Worm (Caenorhabditis elegans): ENCODE results near the gene fbxb-55.

Gene fbxb-55

DNA sequence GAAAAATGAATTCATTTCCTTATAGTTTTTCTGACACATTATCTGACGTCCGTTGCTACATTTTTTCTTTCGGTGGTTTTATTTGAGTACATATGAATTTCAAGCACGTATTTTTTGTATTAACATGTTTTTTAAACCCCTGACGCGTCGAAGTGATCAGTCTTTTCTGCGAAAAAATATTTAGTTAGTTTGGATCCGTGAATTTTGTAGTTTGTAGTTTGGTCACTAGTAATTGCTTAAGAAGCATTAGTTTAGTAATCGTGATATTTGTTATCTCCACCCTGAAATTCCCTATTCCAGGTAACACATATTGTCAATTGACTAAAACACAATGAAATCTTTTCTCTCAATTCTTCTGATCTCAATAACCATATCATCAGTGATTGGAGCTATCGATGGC, 40.2 kb downstream of the fbxb-55 start, which contains the start of gene C35B1.7:
Gene C35B1.7, plus strand, starts transcription at position 301 of the 400 bp plus-strand sequence.
- TF ChIP-seq T22C8.4 (GFP tag; IDR thresholded peaks at IDR 0.05) = no peak
- no peak for TF ChIP-seq ztf-29 (GFP tag; IDR thresholded peaks at IDR 0.05)
- TF ChIP-seq med-1 (GFP tag; optimal IDR thresholded peaks at IDR 0.05; ENCODE audit: insufficient read depth) = no peak
- TF ChIP-seq ztf-23 (GFP tag; IDR thresholded peaks at IDR 0.05) = no peak
- no peak for TF ChIP-seq cog-1 (tag; optimal IDR thresholded peaks at IDR 0.05)
- TF ChIP-seq flt-1 (GFP tag; IDR thresholded peaks at IDR 0.05) = no peak

DNA sequence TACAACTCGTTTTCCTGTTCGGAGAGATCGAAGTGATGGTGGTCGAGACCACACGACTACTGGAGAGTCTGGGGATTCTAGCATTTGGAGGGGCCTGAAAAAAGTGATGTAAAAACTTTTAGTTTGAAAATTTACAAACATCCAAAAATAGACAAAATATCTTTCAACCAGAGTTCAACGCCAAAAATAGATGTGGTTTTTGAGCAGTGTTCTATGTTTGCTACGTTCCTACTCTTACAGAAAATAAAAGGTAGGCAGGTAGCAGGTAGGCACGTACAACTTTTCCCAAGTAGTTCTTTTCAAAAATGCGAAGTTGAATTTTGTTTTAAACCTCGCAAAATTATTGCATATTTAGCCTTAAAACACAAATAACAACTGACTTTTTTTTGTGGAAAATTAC, 43.8 kb downstream of the fbxb-55 start, which contains the start of gene F49F1.14:
Gene F49F1.14, minus strand, starts transcription at position 101 of the 400 bp plus-strand sequence.
- no peak for TF ChIP-seq cog-1 (tag; optimal IDR thresholded peaks at IDR 0.05)
- no peak for TF ChIP-seq klf-2 (GFP tag; conservative IDR thresholded peaks at IDR 0.05)
- no peak for TF ChIP-seq tab-1 (GFP tag; IDR thresholded peaks at IDR 0.05)
- TF ChIP-seq ref-1 (GFP tag; conservative IDR thresholded peaks at IDR 0.05) = no peak
- no peak for TF ChIP-seq ztf-23 (GFP tag; IDR thresholded peaks at IDR 0.05)
- TF ChIP-seq ztf-29 (GFP tag; IDR thresholded peaks at IDR 0.05) = no peak
- TF ChIP-seq T22C8.4 (GFP tag; IDR thresholded peaks at IDR 0.05) = no peak
- no peak for TF ChIP-seq med-1 (GFP tag; optimal IDR thresholded peaks at IDR 0.05; ENCODE audit: insufficient read depth)

DNA sequence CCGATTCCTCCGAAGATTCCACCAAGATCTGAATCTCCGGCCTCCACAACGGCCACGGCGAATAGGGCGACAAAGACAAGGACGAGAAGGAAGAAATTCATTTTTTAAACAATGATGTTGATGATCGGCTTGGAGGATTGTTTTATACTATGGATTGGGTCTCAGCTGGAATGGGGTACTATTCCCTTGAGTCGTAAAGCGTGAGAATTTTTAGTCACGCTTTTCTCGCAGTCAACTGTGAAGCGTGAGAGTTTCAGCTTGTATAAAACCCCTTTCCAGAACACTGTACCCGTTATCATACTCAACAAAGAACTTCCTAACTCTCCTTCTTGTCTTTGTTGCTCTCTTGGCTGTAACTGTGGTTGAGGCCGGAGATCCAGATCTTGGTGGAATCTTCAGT, 45.9 kb downstream of the fbxb-55 start, which contains the start of gene F49F1.15:
Gene F49F1.15, minus strand, starts transcription at position 101 of the 400 bp plus-strand sequence.
- TF ChIP-seq med-1 (GFP tag; optimal IDR thresholded peaks at IDR 0.05; ENCODE audit: insufficient read depth) (no peak), T22C8.4 (GFP tag; IDR thresholded peaks at IDR 0.05) (no peak), ztf-23 (GFP tag; IDR thresholded peaks at IDR 0.05) (no peak), cog-1 (tag; optimal IDR thresholded peaks at IDR 0.05) (no peak), ztf-29 (GFP tag; IDR thresholded peaks at IDR 0.05) (no peak), tab-1 (GFP tag; IDR thresholded peaks at IDR 0.05) (no peak), klf-2 (GFP tag; conservative IDR thresholded peaks at IDR 0.05) (no peak), ref-1 (GFP tag; conservative IDR thresholded peaks at IDR 0.05) (no peak), flt-1 (GFP tag; IDR thresholded peaks at IDR 0.05) (no peak)

DNA sequence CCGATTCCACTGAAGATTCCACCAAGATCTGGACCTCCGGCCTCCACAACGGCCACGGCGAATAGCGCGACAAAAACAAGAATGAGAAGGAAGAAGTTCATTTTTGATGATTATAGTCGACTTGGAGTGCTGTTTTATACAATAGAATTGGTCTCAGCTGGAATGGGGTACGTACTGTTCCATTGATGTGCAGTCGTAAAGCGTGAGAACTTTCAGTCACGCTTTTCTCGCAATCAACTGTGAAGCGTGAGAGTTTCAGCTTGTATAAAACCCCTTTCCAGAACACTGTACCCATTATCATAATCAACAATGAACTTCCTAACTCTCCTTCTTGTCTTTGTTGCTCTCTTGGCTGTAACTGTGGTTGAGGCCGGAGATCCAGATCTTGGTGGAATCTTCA, 47.1 kb downstream of the fbxb-55 start, which contains the start of the genes F49F1.4 and F49F1.2:
Gene F49F1.4, minus strand, starts transcription at position 101 of the 400 bp plus-strand sequence.
Gene F49F1.2, plus strand, starts transcription at position 310 of the 400 bp plus-strand sequence.
- TF ChIP-seq ztf-23 (GFP tag; IDR thresholded peaks at IDR 0.05) (no peak), flt-1 (GFP tag; IDR thresholded peaks at IDR 0.05) (no peak), ztf-29 (GFP tag; IDR thresholded peaks at IDR 0.05) (no peak), tab-1 (GFP tag; IDR thresholded peaks at IDR 0.05) (no peak)

DNA sequence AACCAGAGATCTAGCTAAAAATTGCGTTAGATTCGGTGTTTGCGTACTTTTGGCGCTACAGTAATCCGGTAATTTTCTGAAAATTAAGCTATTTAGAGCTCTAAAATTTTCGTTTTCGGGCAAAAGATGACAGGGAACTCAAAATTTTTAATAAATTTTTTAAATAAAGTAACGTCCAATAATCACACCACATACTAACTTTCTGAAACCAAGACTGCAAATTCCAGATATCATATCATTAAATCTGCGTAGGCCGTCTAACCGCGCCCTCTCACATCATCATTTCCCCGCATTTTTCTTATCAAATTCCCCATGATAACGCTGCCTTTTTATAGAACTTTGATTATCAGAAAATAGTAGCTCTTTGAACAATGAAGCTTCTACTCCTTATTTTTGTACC, 48.9 kb downstream of the fbxb-55 start, which contains the start of gene drd-50:
Gene drd-50, plus strand, starts transcription at position 301 of the 400 bp plus-strand sequence.
- TF ChIP-seq flt-1 (GFP tag; IDR thresholded peaks at IDR 0.05) = no peak
- TF ChIP-seq cog-1 (tag; optimal IDR thresholded peaks at IDR 0.05) = no peak
- no peak for TF ChIP-seq med-1 (GFP tag; optimal IDR thresholded peaks at IDR 0.05; ENCODE audit: insufficient read depth)
- TF ChIP-seq klf-2 (GFP tag; conservative IDR thresholded peaks at IDR 0.05) = no peak
- no peak for TF ChIP-seq T22C8.4 (GFP tag; IDR thresholded peaks at IDR 0.05)
- TF ChIP-seq tab-1 (GFP tag; IDR thresholded peaks at IDR 0.05) = no peak
- TF ChIP-seq ztf-29 (GFP tag; IDR thresholded peaks at IDR 0.05) = no peak
- TF ChIP-seq ztf-23 (GFP tag; IDR thresholded peaks at IDR 0.05) = no peak
- TF ChIP-seq ref-1 (GFP tag; conservative IDR thresholded peaks at IDR 0.05) = no peak

Measured in whole organism, midembryonic.